Fruit fly (Drosophila melanogaster) whole organism, pupa: ENCODE results near the gene CG31710.
A peak's percentile ranks its signal among the peaks of the same experiment; 100 is the strongest.

Experiments used
- CG10348 ChIP-seq: fragments of 200-800 bp; sonication (Bioruptor generic); IDR thresholded peaks from 2 replicates; pipeline ENCODE4 v1.3.6; 2022; ENCODE audit warnings: missing biosample characterization, missing genetic modification characterization
- CG12605 ChIP-seq: fragments of 200-800 bp; sonication (Bioruptor generic); IDR thresholded peaks from 2 replicates; pipeline ENCODE4 v1.3.6; 2022; ENCODE audit warnings: missing biosample characterization, missing genetic modification characterization
- CG13204 ChIP-seq: fragments of 200-800 bp; sonication (Bioruptor generic); optimal IDR thresholded peaks from 2 replicates; lab custom pipeline; 2018; ENCODE audit warnings: missing biosample characterization, mild to moderate bottlenecking, missing genetic modification characterization, moderate library complexity
- CG14655 ChIP-seq: fragments of 200-800 bp; sonication (Bioruptor generic); optimal IDR thresholded peaks from 3 replicates; lab custom pipeline; 2017; ENCODE audit warnings: mild to moderate bottlenecking, missing biosample characterization, missing genetic modification reagents, missing genetic modification characterization
- CG15710 ChIP-seq: fragments of 200-800 bp; sonication (Bioruptor generic); optimal IDR thresholded peaks from 2 replicates; lab custom pipeline; 2018; ENCODE audit warnings: missing biosample characterization, mild to moderate bottlenecking, missing genetic modification characterization, moderate library complexity
- CG17806 ChIP-seq: fragments of 200-800 bp; sonication (Bioruptor generic); optimal IDR thresholded peaks from 2 replicates; lab custom pipeline; 2018; ENCODE audit warnings: missing biosample characterization, mild to moderate bottlenecking, missing genetic modification characterization, moderate library complexity
- CG32121 ChIP-seq: fragments of 200-800 bp; sonication (Bioruptor generic); IDR thresholded peaks from 2 replicates; pipeline ENCODE4 v1.3.6; 2022; ENCODE audit warnings: missing biosample characterization, missing genetic modification characterization
- CG34367 ChIP-seq: fragments of 200-800 bp; sonication (Bioruptor generic); optimal IDR thresholded peaks from 2 replicates; lab custom pipeline; 2018; ENCODE audit warnings: missing biosample characterization, mild to moderate bottlenecking, missing genetic modification characterization
- CG4496 ChIP-seq: fragments of 200-800 bp; sonication (Bioruptor generic); IDR thresholded peaks from 3 replicates; pipeline ENCODE4 v1.3.6; 2022; ENCODE audit warnings: missing biosample characterization, missing genetic modification characterization
- CG8159 ChIP-seq: fragments of 200-800 bp; sonication (Bioruptor generic); optimal IDR thresholded peaks from 3 replicates; lab custom pipeline; 2018; ENCODE audit warnings: missing biosample characterization, mild to moderate bottlenecking, missing genetic modification characterization, moderate library complexity
- CG8301 ChIP-seq: fragments of 200-800 bp; sonication (Bioruptor generic); optimal IDR thresholded peaks from 2 replicates; lab custom pipeline; 2018; ENCODE audit warnings: missing biosample characterization, mild to moderate bottlenecking, missing genetic modification characterization
- CG9948 ChIP-seq: fragments of 200-800 bp; sonication (Bioruptor generic); optimal IDR thresholded peaks from 2 replicates; lab custom pipeline; 2018; ENCODE audit warnings: missing biosample characterization, mild to moderate bottlenecking, missing genetic modification characterization, moderate library complexity
- D1 ChIP-seq: fragments of 200-800 bp; sonication (Bioruptor generic); optimal IDR thresholded peaks from 2 replicates; lab custom pipeline; 2018; ENCODE audit warnings: missing biosample characterization, mild to moderate bottlenecking, missing genetic modification characterization, moderate library complexity
- EcR ChIP-seq: fragments of 200-800 bp; sonication (Bioruptor generic); optimal IDR thresholded peaks from 3 replicates; lab custom pipeline; 2019; ENCODE audit warnings: missing biosample characterization, missing genetic modification characterization, mild to moderate bottlenecking, moderate library complexity, missing genetic modification reagents
- Ets98B ChIP-seq: fragments of 200-800 bp; sonication (Bioruptor generic); IDR thresholded peaks from 2 replicates; pipeline ENCODE4 v1.3.6; 2022; ENCODE audit warnings: missing biosample characterization, missing genetic modification characterization
- Pif1A ChIP-seq: fragments of 200-800 bp; sonication (Bioruptor generic); optimal IDR thresholded peaks from 3 replicates; lab custom pipeline; 2016; ENCODE audit warnings: missing biosample characterization, missing genetic modification characterization
- Pif1B ChIP-seq: fragments of 200-800 bp; sonication (Bioruptor generic); optimal IDR thresholded peaks from 3 replicates; lab custom pipeline; 2016; ENCODE audit warnings: missing biosample characterization, missing genetic modification characterization
- Snoo ChIP-seq: fragments of 200-800 bp; sonication (Bioruptor generic); optimal IDR thresholded peaks from 3 replicates; lab custom pipeline; 2017; ENCODE audit warnings: missing biosample characterization, mild to moderate bottlenecking, missing genetic modification characterization, inconsistent platforms
- fd96Ca ChIP-seq: fragments of 200-800 bp; sonication (Bioruptor generic); IDR thresholded peaks from 3 replicates; pipeline ENCODE4 v1.3.6; 2022; ENCODE audit warnings: missing biosample characterization, missing genetic modification characterization
- gl ChIP-seq: fragments of 200-800 bp; sonication (Bioruptor generic); optimal IDR thresholded peaks from 2 replicates; lab custom pipeline; 2018; ENCODE audit warnings: missing biosample characterization, mild to moderate bottlenecking, missing genetic modification characterization
- rn ChIP-seq: fragments of 200-800 bp; sonication (Bioruptor generic); IDR thresholded peaks from 2 replicates; pipeline ENCODE4 v1.3.6; 2022; ENCODE audit warnings: missing biosample characterization, missing genetic modification characterization

The CG31710 gene

dm6 chr2L:9698092-9698922, 7.4 kb downstream of the CG31710 start:
- TF ChIP-seq CG13204 (GFP tag; lab: Kevin White, UChicago) (no peak), Snoo (tag; lab: Kevin White, UChicago) (no peak), CG12605 (GFP tag; lab: Robert Waterston, UW) (0 out of 2 replicates have a peak, but pooled peaks have one; percentile 32), CG8159 (tag; lab: Kevin White, UChicago) (no peak), Pif1A (GFP tag; lab: Kevin White, UChicago) (peak; percentile 1)

dm6 chr2L:9697561-9697960, 8.2 kb downstream of the CG31710 start:
- TF ChIP-seq CG15710 (tag; lab: Kevin White, UChicago) (no peak), Ets98B (no peak), fd96Ca (GFP tag; lab: Robert Waterston, UW) (no peak; the same call in 2 of the 3 replicates), CG10348 (GFP tag; lab: Robert Waterston, UW) (no peak), EcR (GFP tag; lab: Kevin White, UChicago) (no peak), rn (no peak), CG4496 (GFP tag; lab: Robert Waterston, UW) (no peak), CG9948 (no peak), gl (tag; lab: Kevin White, UChicago) (no peak)

- TF ChIP-seq CG13204 (GFP tag; lab: Kevin White, UChicago) (no peak), fd96Ca (GFP tag; lab: Robert Waterston, UW) (no peak), CG14655 (no peak), EcR (GFP tag; lab: Kevin White, UChicago) (no peak), CG34367 (tag; lab: Kevin White, UChicago) (no peak), Pif1B (GFP tag; lab: Kevin White, UChicago) (no peak), CG17806 (tag; lab: Kevin White, UChicago) (no peak), D1 (no peak), gl (tag; lab: Kevin White, UChicago) (no peak), CG10348 (GFP tag; lab: Robert Waterston, UW) (no peak), CG8159 (tag; lab: Kevin White, UChicago) (no peak)
- TF ChIP-seq, all 21 proteins: peak for 0
Observed at dm6 chr2L:9695723-9696122, 10.0 kb downstream of the CG31710 start.

dm6 chr2L:9693924-9694610, 11.7 kb downstream of the CG31710 start:
- TF ChIP-seq fd96Ca (GFP tag; lab: Robert Waterston, UW) (no peak), Pif1B (GFP tag; lab: Kevin White, UChicago) (no peak), EcR (GFP tag; lab: Kevin White, UChicago) (no peak), CG15710 (tag; lab: Kevin White, UChicago) (no peak), D1 (no peak), CG14655 (no peak), CG17806 (tag; lab: Kevin White, UChicago) (no peak), Pif1A (GFP tag; lab: Kevin White, UChicago) (no peak), CG13204 (GFP tag; lab: Kevin White, UChicago) (no peak), CG8159 (tag; lab: Kevin White, UChicago) (no peak), Ets98B (no peak), CG12605 (GFP tag; lab: Robert Waterston, UW) (no peak), rn (no peak), CG8301 (tag; lab: Kevin White, UChicago) (no peak), Snoo (tag; lab: Kevin White, UChicago) (no peak)

- TF ChIP-seq CG13204 (GFP tag; lab: Kevin White, UChicago), result no peak
- TF ChIP-seq CG12605 (GFP tag; lab: Robert Waterston, UW), result peak; percentile 68
- peak; percentile 43 for TF ChIP-seq D1
- TF ChIP-seq CG10348 (GFP tag; lab: Robert Waterston, UW), result peak; percentile 44; the same call in 1 of the 2 replicates
- TF ChIP-seq CG14655, result peak; percentile 36
- TF ChIP-seq gl (tag; lab: Kevin White, UChicago), result peak; percentile 35
- TF ChIP-seq fd96Ca (GFP tag; lab: Robert Waterston, UW), result peak; percentile 63; the same call in 2 of the 3 replicates
- TF ChIP-seq CG34367 (tag; lab: Kevin White, UChicago), result no peak
- peak; percentile 58 for TF ChIP-seq Snoo (tag; lab: Kevin White, UChicago)
- peak; percentile 84 for TF ChIP-seq Ets98B
- peak; percentile 55 for TF ChIP-seq CG8301 (tag; lab: Kevin White, UChicago)
- peak; percentile 92 for TF ChIP-seq CG32121
- TF ChIP-seq Pif1B (GFP tag; lab: Kevin White, UChicago), result peak; percentile 60
- TF ChIP-seq EcR (GFP tag; lab: Kevin White, UChicago), result no peak
- TF ChIP-seq CG8159 (tag; lab: Kevin White, UChicago), result peak; percentile 62
- peak; percentile 51 for TF ChIP-seq CG17806 (tag; lab: Kevin White, UChicago)
- peak; percentile 44 for TF ChIP-seq CG9948
- peak; percentile 90 for TF ChIP-seq CG4496 (GFP tag; lab: Robert Waterston, UW)
- peak; percentile 69 for TF ChIP-seq rn
- peak; percentile 59 for TF ChIP-seq CG15710 (tag; lab: Kevin White, UChicago)
- TF ChIP-seq Pif1A (GFP tag; lab: Kevin White, UChicago), result peak; percentile 67
Observed at dm6 chr2L:9692364-9693348, 13.1 kb downstream of the CG31710 start.
